Fruit fly (Drosophila melanogaster) whole organism, pupa: ENCODE results near the gene Chd3.

Experiments
- CG10348 ChIP-seq: fragments of 200-800 bp; sonication (Bioruptor generic); IDR thresholded peaks from 2 replicates; pipeline ENCODE4 v1.3.6; 2022; ENCODE audit warnings: missing biosample characterization, missing genetic modification characterization
- CG12605 ChIP-seq: fragments of 200-800 bp; sonication (Bioruptor generic); IDR thresholded peaks from 2 replicates; pipeline ENCODE4 v1.3.6; 2022; ENCODE audit warnings: missing biosample characterization, missing genetic modification characterization
- CG13204 ChIP-seq: fragments of 200-800 bp; sonication (Bioruptor generic); optimal IDR thresholded peaks from 2 replicates; lab custom pipeline; 2018; ENCODE audit warnings: missing biosample characterization, mild to moderate bottlenecking, missing genetic modification characterization, moderate library complexity
- CG15710 ChIP-seq: fragments of 200-800 bp; sonication (Bioruptor generic); optimal IDR thresholded peaks from 2 replicates; lab custom pipeline; 2018; ENCODE audit warnings: missing biosample characterization, mild to moderate bottlenecking, missing genetic modification characterization, moderate library complexity
- CG17806 ChIP-seq: fragments of 200-800 bp; sonication (Bioruptor generic); optimal IDR thresholded peaks from 2 replicates; lab custom pipeline; 2018; ENCODE audit warnings: missing biosample characterization, mild to moderate bottlenecking, missing genetic modification characterization, moderate library complexity
- CG34367 ChIP-seq: fragments of 200-800 bp; sonication (Bioruptor generic); optimal IDR thresholded peaks from 2 replicates; lab custom pipeline; 2018; ENCODE audit warnings: missing biosample characterization, mild to moderate bottlenecking, missing genetic modification characterization
- CG8301 ChIP-seq: fragments of 200-800 bp; sonication (Bioruptor generic); optimal IDR thresholded peaks from 2 replicates; lab custom pipeline; 2018; ENCODE audit warnings: missing biosample characterization, mild to moderate bottlenecking, missing genetic modification characterization
- CG9948 ChIP-seq: fragments of 200-800 bp; sonication (Bioruptor generic); optimal IDR thresholded peaks from 2 replicates; lab custom pipeline; 2018; ENCODE audit warnings: missing biosample characterization, mild to moderate bottlenecking, missing genetic modification characterization, moderate library complexity
- EcR ChIP-seq: fragments of 200-800 bp; sonication (Bioruptor generic); optimal IDR thresholded peaks from 3 replicates; lab custom pipeline; 2019; ENCODE audit warnings: missing biosample characterization, missing genetic modification characterization, mild to moderate bottlenecking, moderate library complexity, missing genetic modification reagents
- Pif1B ChIP-seq: fragments of 200-800 bp; sonication (Bioruptor generic); optimal IDR thresholded peaks from 3 replicates; lab custom pipeline; 2016; ENCODE audit warnings: missing biosample characterization, missing genetic modification characterization
- Snoo ChIP-seq: fragments of 200-800 bp; sonication (Bioruptor generic); optimal IDR thresholded peaks from 3 replicates; lab custom pipeline; 2017; ENCODE audit warnings: missing biosample characterization, mild to moderate bottlenecking, missing genetic modification characterization, inconsistent platforms
- fd96Ca ChIP-seq: fragments of 200-800 bp; sonication (Bioruptor generic); IDR thresholded peaks from 3 replicates; pipeline ENCODE4 v1.3.6; 2022; ENCODE audit warnings: missing biosample characterization, missing genetic modification characterization
- gl ChIP-seq: fragments of 200-800 bp; sonication (Bioruptor generic); optimal IDR thresholded peaks from 2 replicates; lab custom pipeline; 2018; ENCODE audit warnings: missing biosample characterization, mild to moderate bottlenecking, missing genetic modification characterization

dm6 chr3L:19496600-19496999 lies 49.6 kb downstream of the Chd3 start:
- TF ChIP-seq CG12605 (GFP tag; lab: Robert Waterston, UW) (no peak), CG10348 (no peak), CG34367 (tag; lab: Kevin White, UChicago) (no peak), gl (tag; lab: Kevin White, UChicago) (no peak), fd96Ca (GFP tag; lab: Robert Waterston, UW) (no peak), EcR (GFP tag; lab: Kevin White, UChicago) (no peak), Snoo (tag; lab: Kevin White, UChicago) (no peak), CG17806 (tag; lab: Kevin White, UChicago) (no peak), CG9948 (tag; lab: Kevin White, UChicago) (no peak), CG13204 (GFP tag; lab: Kevin White, UChicago) (peak; percentile 6), Pif1B (GFP tag; lab: Kevin White, UChicago) (no peak), CG15710 (tag; lab: Kevin White, UChicago) (no peak), CG8301 (no peak)
